Worm (Caenorhabditis elegans) whole organism, early embryonic: ENCODE data around the gene egl-47.

Source experiments
- B0310.2 ChIP-seq: sonication (generic microtip); optimal IDR thresholded peaks from 2 replicates; lab custom pipeline; 2016; ENCODE audit warnings: mild to moderate bottlenecking, missing genetic modification characterization, missing compliant biosample characterization
- F13C5.2 ChIP-seq: sonication (generic microtip); optimal IDR thresholded peaks from 2 replicates; lab custom pipeline; 2017; ENCODE audit warnings: mild to moderate bottlenecking, missing genetic modification characterization, inconsistent platforms, missing compliant biosample characterization
- aly-1 ChIP-seq: sonication (generic microtip); optimal IDR thresholded peaks from 2 replicates; lab custom pipeline; 2016; ENCODE audit warnings: missing genetic modification characterization, missing compliant biosample characterization
- ama-1 ChIP-seq: fragments of 150-350 bp; optimal IDR thresholded peaks from 2 replicates; lab custom pipeline; 2014
- ceh-13 ChIP-seq: fragments of 200-800 bp; sonication (Bioruptor generic); optimal IDR thresholded peaks from 2 replicates; lab custom pipeline; 2018; ENCODE audit warnings: mild to moderate bottlenecking, missing genetic modification characterization, missing compliant biosample characterization
- ceh-36 ChIP-seq: sonication (generic microtip); optimal IDR thresholded peaks from 2 replicates; lab custom pipeline; 2016; ENCODE audit warnings: missing genetic modification characterization, inconsistent platforms, missing compliant biosample characterization
- ets-7 ChIP-seq: sonication (generic microtip); optimal IDR thresholded peaks from 2 replicates; lab custom pipeline; 2016; ENCODE audit warnings: missing genotype, missing genetic modification characterization, missing compliant biosample characterization
- flt-1 ChIP-seq: fragments of 200-800 bp; sonication (Bioruptor generic); IDR thresholded peaks from 2 replicates; pipeline ENCODE4 v1.3.6; 2022; ENCODE audit warnings: missing genetic modification characterization, missing compliant biosample characterization
- hmbx-1 ChIP-seq: sonication (generic microtip); optimal IDR thresholded peaks from 2 replicates; lab custom pipeline; 2016; ENCODE audit warnings: mild to moderate bottlenecking, missing genetic modification characterization, missing compliant biosample characterization
- hmg-4 ChIP-seq: fragments of 200-800 bp; sonication (Bioruptor generic); optimal IDR thresholded peaks from 2 replicates; lab custom pipeline; 2018; ENCODE audit warnings: mild to moderate bottlenecking, missing genetic modification characterization, missing compliant biosample characterization
- hnd-1 ChIP-seq: sonication (generic microtip); optimal IDR thresholded peaks from 2 replicates; lab custom pipeline; 2016; ENCODE audit warnings: missing genetic modification characterization, missing compliant biosample characterization
- pes-1 ChIP-seq: fragments of 200-800 bp; sonication (Bioruptor generic); IDR thresholded peaks from 2 replicates; pipeline ENCODE4 v1.3.6; 2022; ENCODE audit warnings: missing genetic modification reagents, missing genetic modification characterization, missing compliant biosample characterization
- scrt-1 ChIP-seq: fragments of 200-800 bp; sonication (Bioruptor generic); IDR thresholded peaks from 2 replicates; pipeline ENCODE4 v1.3.6; 2022; ENCODE audit warnings: missing genetic modification characterization, missing compliant biosample characterization
- sea-1 ChIP-seq: fragments of 200-800 bp; sonication (Bioruptor generic); conservative IDR thresholded peaks from 2 replicates; pipeline ENCODE4 v1.3.6; 2022; ENCODE audit warnings: missing genetic modification characterization, missing compliant biosample characterization
- tbx-11 ChIP-seq: fragments of 200-800 bp; sonication (Bioruptor generic); IDR thresholded peaks from 2 replicates; pipeline ENCODE4 v1.3.6; 2022; ENCODE audit warnings: missing genetic modification characterization, missing compliant biosample characterization
- tbx-37 ChIP-seq: fragments of 200-800 bp; sonication (Bioruptor generic); conservative IDR thresholded peaks from 2 replicates; pipeline ENCODE4 v1.3.6; 2022; ENCODE audit warnings: missing genetic modification reagents, missing genetic modification characterization, missing compliant biosample characterization
- tra-4 ChIP-seq: sonication (generic microtip); optimal IDR thresholded peaks from 2 replicates; lab custom pipeline; 2017; ENCODE audit warnings: missing genetic modification characterization, missing compliant biosample characterization

Gene egl-47

DNA sequence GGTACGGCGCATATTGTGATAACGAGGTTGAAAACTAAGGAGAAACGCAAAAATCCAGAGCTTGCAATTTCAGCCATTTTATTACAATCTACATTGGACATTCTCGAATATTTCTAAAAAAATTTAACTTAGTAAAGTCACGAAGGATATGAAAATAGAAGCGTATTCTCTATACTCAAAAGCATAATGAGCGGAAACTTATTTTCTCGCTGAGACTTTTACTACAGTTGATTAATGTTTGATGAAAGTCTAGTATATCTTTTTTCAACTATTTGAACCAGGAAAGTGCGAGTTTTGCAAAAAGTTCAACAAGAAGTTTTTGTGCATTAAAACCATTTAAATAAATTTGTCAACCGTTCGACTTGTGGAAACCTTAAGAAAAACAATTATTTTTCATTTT, 28.0 kb upstream of the egl-47 start, which contains the start of gene srab-18:
TSS of gene srab-18 (minus strand) at position 101 of the 400 bp plus-strand sequence.
- no peak for TF ChIP-seq ama-1

DNA sequence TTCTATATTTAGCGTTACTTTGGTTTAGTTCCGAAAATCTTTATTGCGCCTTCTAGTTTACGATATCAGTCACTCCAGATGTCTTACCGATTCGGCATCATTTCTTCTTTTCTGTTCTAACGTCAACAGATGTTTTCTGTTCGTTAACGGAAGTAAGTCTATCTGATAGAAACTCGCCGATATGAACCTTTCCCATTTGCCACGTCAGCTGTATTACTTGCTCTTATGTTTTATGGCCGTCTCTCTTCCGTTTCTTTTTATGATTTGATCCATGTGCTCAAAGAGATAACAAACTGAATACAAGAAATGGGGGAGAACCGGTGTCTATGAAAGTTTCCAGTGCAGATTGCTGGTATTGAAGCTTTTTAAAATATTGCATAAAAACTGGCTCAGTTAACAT, 20.0 kb upstream of the egl-47 start, which contains the start of gene srab-26:
TSS of gene srab-26 (minus strand) at position 101 of the 400 bp plus-strand sequence.
- TF ChIP-seq hnd-1: no peak
- no peak for TF ChIP-seq hmbx-1 (tag; lab: Kevin White, UChicago)
- TF ChIP-seq flt-1: no peak
- no peak for TF ChIP-seq scrt-1 (GFP tag; lab: Robert Waterston, UW)
- TF ChIP-seq ama-1: no peak
- TF ChIP-seq tbx-37 (GFP tag; lab: Robert Waterston, UW): no peak
- TF ChIP-seq pes-1: no peak
- no peak for TF ChIP-seq tbx-11 (GFP tag; lab: Robert Waterston, UW)
- TF ChIP-seq ceh-36 (tag; lab: Kevin White, UChicago): no peak
- TF ChIP-seq B0310.2 (tag; lab: Kevin White, UChicago): no peak
- no peak for TF ChIP-seq F13C5.2 (tag; lab: Kevin White, UChicago)
- TF ChIP-seq hmg-4 (GFP tag; lab: Kevin White, UChicago): no peak
- no peak for TF ChIP-seq tra-4 (tag; lab: Kevin White, UChicago)
- TF ChIP-seq aly-1: no peak
- TF ChIP-seq ceh-13: no peak
- no peak for TF ChIP-seq ets-7 (tag; lab: Kevin White, UChicago)
- TF ChIP-seq sea-1: no peak

DNA sequence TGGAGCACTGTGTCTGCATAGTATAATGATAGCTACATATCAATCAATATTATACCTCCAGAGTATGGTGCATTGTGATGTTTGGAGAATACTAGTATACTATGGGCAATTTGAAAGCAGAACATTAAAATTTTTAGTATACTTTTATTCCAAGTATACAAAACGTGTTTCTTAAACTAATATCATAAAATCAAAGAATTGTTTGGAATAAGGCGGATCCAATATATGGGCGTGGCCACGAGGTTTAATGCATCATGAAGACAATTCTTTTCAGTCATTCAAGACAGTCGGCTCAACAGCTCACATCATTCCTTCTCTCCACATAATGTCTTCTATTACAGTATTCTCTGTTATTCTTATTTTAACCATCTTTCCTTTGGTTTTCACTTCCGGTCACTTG, 19.5 kb upstream of the egl-47 start, which contains the start of gene sdz-31:
TSS of gene sdz-31 (plus strand) at position 301 of the 400 bp plus-strand sequence.
- no peak for TF ChIP-seq tra-4 (tag; lab: Kevin White, UChicago)
- no peak for TF ChIP-seq hmbx-1 (tag; lab: Kevin White, UChicago)
- TF ChIP-seq ceh-36 (tag; lab: Kevin White, UChicago): no peak
- TF ChIP-seq ama-1: no peak
- no peak for TF ChIP-seq sea-1
- no peak for TF ChIP-seq F13C5.2 (tag; lab: Kevin White, UChicago)
- TF ChIP-seq hnd-1: no peak
- no peak for TF ChIP-seq tbx-11 (GFP tag; lab: Robert Waterston, UW)
- TF ChIP-seq tbx-37 (GFP tag; lab: Robert Waterston, UW): no peak
- no peak for TF ChIP-seq scrt-1 (GFP tag; lab: Robert Waterston, UW)
- no peak for TF ChIP-seq flt-1
- no peak for TF ChIP-seq ets-7 (tag; lab: Kevin White, UChicago)

DNA sequence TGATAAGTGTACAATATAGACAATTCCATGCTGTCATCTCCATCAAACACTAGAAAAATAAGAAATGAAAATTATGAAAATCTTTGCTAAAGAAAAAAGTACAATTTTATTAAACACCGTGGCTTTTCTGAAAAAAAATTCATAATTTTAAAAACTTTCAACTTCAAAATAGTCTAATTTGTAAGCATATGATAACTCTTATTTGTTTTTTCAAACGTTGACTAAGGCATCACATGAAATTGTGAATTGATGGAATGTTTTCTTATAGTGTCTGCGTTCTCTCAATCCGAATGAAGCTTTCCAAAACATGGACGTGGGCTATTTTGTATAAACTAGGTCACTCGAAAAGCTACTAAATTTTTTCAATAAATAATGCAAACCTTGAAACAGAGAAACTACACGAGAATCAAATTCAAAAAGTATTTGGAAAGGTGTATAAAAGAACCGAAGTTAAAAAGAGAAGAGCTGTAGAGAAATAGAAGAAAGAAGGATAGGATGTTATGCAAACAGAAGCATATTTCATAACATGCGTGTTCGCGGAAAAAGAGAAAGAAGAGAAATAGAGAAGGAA, 13.4 kb upstream of the egl-47 start, which contains the start of gene clp-9:
TSS of gene clp-9 (minus strand) at position 51 of the 571 bp plus-strand sequence.
- no peak for TF ChIP-seq aly-1
- TF ChIP-seq flt-1: no peak
- TF ChIP-seq scrt-1 (GFP tag; lab: Robert Waterston, UW): no peak
- TF ChIP-seq hnd-1: no peak
- no peak for TF ChIP-seq B0310.2 (tag; lab: Kevin White, UChicago)
- no peak for TF ChIP-seq F13C5.2 (tag; lab: Kevin White, UChicago)
- TF ChIP-seq pes-1: no peak
- no peak for TF ChIP-seq hmg-4 (GFP tag; lab: Kevin White, UChicago)
- no peak for TF ChIP-seq ceh-13
- no peak for TF ChIP-seq ets-7 (tag; lab: Kevin White, UChicago)
- TF ChIP-seq ama-1: no peak
- no peak for TF ChIP-seq tbx-11 (GFP tag; lab: Robert Waterston, UW)
- no peak for TF ChIP-seq sea-1
- no peak for TF ChIP-seq ceh-36 (tag; lab: Kevin White, UChicago)
- no peak for TF ChIP-seq tbx-37 (GFP tag; lab: Robert Waterston, UW)
- no peak for TF ChIP-seq hmbx-1 (tag; lab: Kevin White, UChicago)
- no peak for TF ChIP-seq tra-4 (tag; lab: Kevin White, UChicago)

DNA sequence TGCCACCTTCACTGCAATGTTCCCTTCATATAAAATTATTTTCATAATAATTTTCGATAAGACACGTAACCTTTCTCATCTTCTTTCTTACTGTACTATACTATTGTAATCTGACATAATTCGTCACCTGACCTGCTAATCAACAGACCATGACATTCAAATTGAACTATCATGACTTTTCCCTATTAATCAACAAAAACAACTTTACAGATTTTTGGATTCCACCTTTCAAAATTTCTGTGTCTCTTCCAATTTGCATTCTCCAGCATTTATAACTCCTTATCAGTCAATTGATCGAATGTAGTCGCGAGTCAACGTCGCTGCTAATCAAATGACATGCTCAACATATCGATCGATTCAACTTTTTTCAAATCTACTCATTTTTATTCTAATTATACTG, 9.7 kb upstream of the egl-47 start, which contains the start of gene fshr-1:
TSS of gene fshr-1 (plus strand) at position 209 of the 400 bp plus-strand sequence.
- TF ChIP-seq F13C5.2 (tag; lab: Kevin White, UChicago) (no peak), B0310.2 (tag; lab: Kevin White, UChicago) (no peak), tbx-37 (GFP tag; lab: Robert Waterston, UW) (no peak), hmg-4 (GFP tag; lab: Kevin White, UChicago) (no peak), tbx-11 (GFP tag; lab: Robert Waterston, UW) (no peak), flt-1 (no peak), tra-4 (tag; lab: Kevin White, UChicago) (no peak), hmbx-1 (tag; lab: Kevin White, UChicago) (no peak), aly-1 (no peak), ama-1 (no peak), sea-1 (no peak), ceh-13 (no peak), pes-1 (no peak), ets-7 (tag; lab: Kevin White, UChicago) (no peak), ceh-36 (tag; lab: Kevin White, UChicago) (no peak), hnd-1 (no peak), scrt-1 (GFP tag; lab: Robert Waterston, UW) (no peak)

DNA sequence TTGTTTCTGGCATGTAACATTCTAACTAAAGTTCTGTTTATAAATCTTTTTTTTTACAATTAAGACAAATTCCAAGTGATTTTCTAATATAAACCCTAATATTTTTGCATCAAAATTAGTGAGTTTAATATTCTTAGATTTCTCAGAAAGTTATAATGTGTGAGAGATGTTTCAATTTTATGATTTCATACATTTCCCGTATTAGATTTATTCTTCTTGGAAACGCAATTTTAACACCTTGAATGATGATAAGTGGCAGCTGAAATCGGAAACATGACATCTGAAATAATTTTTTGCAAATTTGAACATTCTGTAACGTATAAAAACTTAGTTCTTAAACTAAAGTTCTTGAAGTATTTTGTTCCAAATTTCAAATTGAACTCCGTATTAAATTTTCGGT, 1.7 kb downstream of the egl-47 start:
- TF ChIP-seq pes-1: no peak
- no peak for TF ChIP-seq scrt-1 (GFP tag; lab: Robert Waterston, UW)
- TF ChIP-seq hmg-4 (GFP tag; lab: Kevin White, UChicago): no peak
- TF ChIP-seq sea-1: no peak
- no peak for TF ChIP-seq tra-4 (tag; lab: Kevin White, UChicago)
- no peak for TF ChIP-seq tbx-11 (GFP tag; lab: Robert Waterston, UW)
- no peak for TF ChIP-seq tbx-37 (GFP tag; lab: Robert Waterston, UW)
- TF ChIP-seq hmbx-1 (tag; lab: Kevin White, UChicago): no peak

DNA sequence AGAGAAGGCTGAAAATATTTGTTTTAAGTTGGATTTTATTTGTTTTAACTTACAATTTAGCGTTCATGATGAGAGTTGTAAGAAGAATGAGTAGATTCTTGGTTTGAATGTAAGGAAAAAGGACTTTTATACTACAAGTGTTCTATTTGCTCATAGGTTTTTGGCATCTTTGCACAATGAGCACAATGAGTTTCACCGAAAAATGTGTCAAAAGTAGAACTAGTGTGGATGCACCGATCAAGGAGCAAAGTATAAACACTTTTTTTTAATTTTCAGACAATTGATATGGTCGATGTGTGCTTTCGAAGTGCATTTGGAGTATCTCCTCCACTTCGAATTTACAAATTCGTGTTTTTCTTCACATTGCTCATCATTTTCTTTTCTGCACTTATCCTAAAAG, 6.7 kb downstream of the egl-47 start, which contains the start of gene fipr-11:
TSS of gene fipr-11 (minus strand) at position 101 of the 400 bp plus-strand sequence.
- TF ChIP-seq hnd-1: no peak
- TF ChIP-seq hmbx-1 (tag; lab: Kevin White, UChicago): no peak
- TF ChIP-seq F13C5.2 (tag; lab: Kevin White, UChicago): no peak
- TF ChIP-seq aly-1: no peak
- TF ChIP-seq tra-4 (tag; lab: Kevin White, UChicago): no peak
- TF ChIP-seq B0310.2 (tag; lab: Kevin White, UChicago): no peak
- no peak for TF ChIP-seq ets-7 (tag; lab: Kevin White, UChicago)
- no peak for TF ChIP-seq pes-1
- TF ChIP-seq ama-1: no peak
- no peak for TF ChIP-seq sea-1
- no peak for TF ChIP-seq ceh-36 (tag; lab: Kevin White, UChicago)
- no peak for TF ChIP-seq ceh-13
- no peak for TF ChIP-seq flt-1
- TF ChIP-seq hmg-4 (GFP tag; lab: Kevin White, UChicago): no peak
- TF ChIP-seq scrt-1 (GFP tag; lab: Robert Waterston, UW): no peak
- TF ChIP-seq tbx-11 (GFP tag; lab: Robert Waterston, UW): no peak
- TF ChIP-seq tbx-37 (GFP tag; lab: Robert Waterston, UW): no peak
